Fruit fly (Drosophila melanogaster) whole organism, embryonic: ENCODE measurements around the gene Rpt6.

ENCODE experiments used
- B-H2 ChIP-seq: fragments of 200-800 bp; sonication (Bioruptor generic); optimal IDR thresholded peaks from 2 replicates; lab custom pipeline; 2018; ENCODE audit warnings: missing biosample characterization, mild to moderate bottlenecking, missing genetic modification characterization
- Blimp-1 ChIP-seq: fragments of 200-800 bp; sonication (Bioruptor generic); optimal IDR thresholded peaks from 3 replicates; lab custom pipeline; 2018; ENCODE audit warnings: missing biosample characterization, missing genetic modification characterization, mild to moderate bottlenecking, moderate library complexity, missing genetic modification reagents
- BtbVII ChIP-seq: fragments of 200-800 bp; sonication (Bioruptor generic); optimal IDR thresholded peaks from 3 replicates; lab custom pipeline; 2017; ENCODE audit warnings: missing biosample characterization, mild to moderate bottlenecking, missing genetic modification characterization
- Bteb2 ChIP-seq: fragments of 200-800 bp; sonication (Bioruptor generic); optimal IDR thresholded peaks from 2 replicates; lab custom pipeline; 2016; ENCODE audit warnings: missing biosample characterization, missing genetic modification characterization
- CG10274 ChIP-seq: fragments of 200-800 bp; sonication (Bioruptor generic); optimal IDR thresholded peaks from 3 replicates; lab custom pipeline; 2017; ENCODE audit warnings: missing biosample characterization, mild to moderate bottlenecking, missing genetic modification characterization
- CG10431 ChIP-seq: fragments of 200-800 bp; sonication (Bioruptor generic); optimal IDR thresholded peaks from 3 replicates; lab custom pipeline; 2018; ENCODE audit warnings: missing biosample characterization, mild to moderate bottlenecking, missing genetic modification characterization
- CG10462 ChIP-seq: fragments of 200-800 bp; sonication (Bioruptor generic); optimal IDR thresholded peaks from 2 replicates; lab custom pipeline; 2016; ENCODE audit warnings: missing biosample characterization, missing genetic modification characterization
- CG11085 ChIP-seq: fragments of 200-800 bp; sonication (Bioruptor generic); IDR thresholded peaks from 2 replicates; pipeline ENCODE4 v1.3.6; 2022; ENCODE audit warnings: missing biosample characterization, missing genetic modification characterization
- CG11723 ChIP-seq: fragments of 200-800 bp; sonication (Bioruptor generic); optimal IDR thresholded peaks from 2 replicates; lab custom pipeline; 2017; ENCODE audit warnings: missing biosample characterization, mild to moderate bottlenecking, missing genetic modification characterization
- CG13123 ChIP-seq: fragments of 200-800 bp; sonication (Bioruptor generic); optimal IDR thresholded peaks from 2 replicates; lab custom pipeline; 2016; ENCODE audit warnings: missing biosample characterization, missing genetic modification characterization
- CG13287 ChIP-seq: fragments of 200-800 bp; sonication (Bioruptor generic); IDR thresholded peaks from 2 replicates; pipeline ENCODE4 v1.3.6; 2022; ENCODE audit warnings: missing biosample characterization, missing genetic modification characterization; ENCODE audit not compliant: partially characterized antibody
- CG14965 ChIP-seq: fragments of 200-800 bp; sonication (Bioruptor generic); optimal IDR thresholded peaks from 2 replicates; lab custom pipeline; 2016; ENCODE audit warnings: missing biosample characterization, missing genetic modification characterization, borderline replicate concordance
- CG17568 ChIP-seq: fragments of 200-800 bp; sonication (Bioruptor generic); optimal IDR thresholded peaks from 2 replicates; lab custom pipeline; 2018; ENCODE audit warnings: missing biosample characterization, mild to moderate bottlenecking, missing genetic modification characterization, moderate library complexity
- CG32532 ChIP-seq: fragments of 200-800 bp; sonication (Bioruptor generic); IDR thresholded peaks from 2 replicates; pipeline ENCODE4 v1.3.6; 2022; ENCODE audit warnings: missing biosample characterization, missing genetic modification characterization
- CG33557 ChIP-seq: fragments of 200-800 bp; sonication (Bioruptor generic); optimal IDR thresholded peaks from 2 replicates; lab custom pipeline; 2019; ENCODE audit warnings: missing biosample characterization, mild to moderate bottlenecking, missing genetic modification characterization, moderate library complexity
- CG34224 ChIP-seq: fragments of 200-800 bp; sonication (Bioruptor generic); IDR thresholded peaks from 3 replicates; pipeline ENCODE4 v1.3.6; 2022; ENCODE audit warnings: missing biosample characterization, missing genetic modification characterization; ENCODE audit not compliant: partially characterized antibody
- CG6689 ChIP-seq: fragments of 200-800 bp; sonication (Bioruptor generic); IDR thresholded peaks from 2 replicates; pipeline ENCODE4 v1.3.6; 2022; ENCODE audit warnings: missing biosample characterization, missing genetic modification characterization
- CG6765 ChIP-seq: fragments of 200-800 bp; sonication (Bioruptor generic); optimal IDR thresholded peaks from 3 replicates; lab custom pipeline; 2017; ENCODE audit warnings: missing biosample characterization, mild to moderate bottlenecking, missing genetic modification characterization
- CG7556 ChIP-seq: fragments of 200-800 bp; sonication (Bioruptor generic); optimal IDR thresholded peaks from 2 replicates; lab custom pipeline; 2017; ENCODE audit warnings: missing biosample characterization, mild to moderate bottlenecking, missing genetic modification characterization
- CG8359 ChIP-seq: fragments of 200-800 bp; sonication (Bioruptor generic); optimal IDR thresholded peaks from 2 replicates; lab custom pipeline; 2017; ENCODE audit warnings: missing biosample characterization, mild to moderate bottlenecking, missing genetic modification characterization, borderline replicate concordance
- CG9215 ChIP-seq: fragments of 200-800 bp; sonication (Bioruptor generic); IDR thresholded peaks from 2 replicates; pipeline ENCODE4 v1.3.6; 2022; ENCODE audit warnings: missing biosample characterization, missing genetic modification characterization
- CkIIα-i1 ChIP-seq: fragments of 200-800 bp; sonication (Bioruptor generic); IDR thresholded peaks from 2 replicates; pipeline ENCODE4 v1.3.6; 2022; ENCODE audit warnings: missing biosample characterization, missing genetic modification characterization
- Dbx ChIP-seq: fragments of 200-800 bp; sonication (Bioruptor generic); IDR thresholded peaks from 3 replicates; pipeline ENCODE4 v1.3.6; 2022; ENCODE audit warnings: missing biosample characterization, missing genetic modification characterization
- Deaf1 ChIP-seq: fragments of 200-800 bp; optimal IDR thresholded peaks from 3 replicates; lab custom pipeline; 2019; ENCODE audit warnings: missing biosample characterization, mild to moderate bottlenecking, missing genetic modification characterization, moderate library complexity
- Dll ChIP-seq: fragments of 200-800 bp; sonication (Bioruptor generic); IDR thresholded peaks from 4 replicates; pipeline ENCODE4 v1.3.6; 2022; ENCODE audit warnings: missing biosample characterization, missing genetic modification characterization; ENCODE audit not compliant: partially characterized antibody
- Ets97D ChIP-seq: fragments of 200-800 bp; sonication (Bioruptor generic); optimal IDR thresholded peaks from 3 replicates; lab custom pipeline; 2016; ENCODE audit warnings: missing biosample characterization, missing genetic modification characterization
- Hr51 ChIP-seq, 2 experiments: fragments of 200-800 bp; sonication (Bioruptor generic); optimal IDR thresholded peaks; 2 replicates in 1 of 2; 3 replicates in 1 of 2; lab custom pipeline; 2016 to 2018; ENCODE audit warnings: missing biosample characterization in 2 of 2, missing genetic modification characterization in 2 of 2, mild to moderate bottlenecking in 1 of 2, moderate library complexity in 1 of 2
- Neu2 ChIP-seq: fragments of 200-800 bp; sonication (Bioruptor generic); optimal IDR thresholded peaks from 3 replicates; lab custom pipeline; 2016; ENCODE audit warnings: missing biosample characterization, missing genetic modification characterization, borderline replicate concordance
- Oaz ChIP-seq: fragments of 200-800 bp; sonication (Bioruptor generic); IDR thresholded peaks from 2 replicates; pipeline ENCODE4 v1.3.6; 2022; ENCODE audit warnings: missing biosample characterization, missing genetic modification characterization
- Opbp ChIP-seq: fragments of 200-800 bp; sonication (Bioruptor generic); IDR thresholded peaks from 3 replicates; pipeline ENCODE4 v1.3.6; 2022; ENCODE audit warnings: missing biosample characterization, missing genetic modification characterization; ENCODE audit not compliant: partially characterized antibody
- Pdp1 ChIP-seq, 2 experiments: fragments of 200-800 bp; sonication (Bioruptor generic); optimal IDR thresholded peaks; 3 replicates each; lab custom pipeline; 2016; ENCODE audit warnings: missing biosample characterization in 2 of 2, missing genetic modification characterization in 2 of 2, mild to moderate bottlenecking in 1 of 2, moderate library complexity in 1 of 2
- Sry-δ ChIP-seq: fragments of 200-800 bp; sonication (Bioruptor generic); optimal IDR thresholded peaks from 2 replicates; lab custom pipeline; 2016; ENCODE audit warnings: missing biosample characterization, missing genetic modification characterization
- Xbp1 ChIP-seq: fragments of 200-800 bp; sonication (Bioruptor generic); optimal IDR thresholded peaks from 3 replicates; lab custom pipeline; 2016; ENCODE audit warnings: missing biosample characterization, mild to moderate bottlenecking, missing genetic modification characterization
- bab2 ChIP-seq: fragments of 200-800 bp; sonication (Bioruptor generic); optimal IDR thresholded peaks from 2 replicates; lab custom pipeline; 2016; ENCODE audit warnings: missing biosample characterization, missing genetic modification characterization
- btn ChIP-seq: fragments of 200-800 bp; sonication (Bioruptor generic); optimal IDR thresholded peaks from 2 replicates; lab custom pipeline; 2016; ENCODE audit warnings: missing biosample characterization, missing genetic modification characterization
- caup ChIP-seq: fragments of 200-800 bp; sonication (Bioruptor generic); optimal IDR thresholded peaks from 3 replicates; lab custom pipeline; 2017; ENCODE audit warnings: missing biosample characterization, mild to moderate bottlenecking, missing genetic modification characterization, moderate library complexity; ENCODE audit not compliant: severe bottlenecking
- crp ChIP-seq, 2 experiments: fragments of 200-800 bp; sonication (Bioruptor generic); optimal IDR thresholded peaks; 2 replicates in 1 of 2; 3 replicates in 1 of 2; lab custom pipeline; 2017; ENCODE audit warnings: missing biosample characterization in 2 of 2, missing genetic modification characterization in 2 of 2, mild to moderate bottlenecking in 1 of 2, moderate library complexity in 1 of 2
- dmrt11E ChIP-seq: fragments of 200-800 bp; sonication (Bioruptor generic); optimal IDR thresholded peaks from 3 replicates; lab custom pipeline; 2018; ENCODE audit warnings: missing biosample characterization, mild to moderate bottlenecking, missing genetic modification characterization, moderate library complexity
- en ChIP-seq: fragments of 200-800 bp; sonication (Bioruptor generic); optimal IDR thresholded peaks from 2 replicates; lab custom pipeline; 2016; ENCODE audit warnings: missing biosample characterization, missing genetic modification characterization
- gcm ChIP-seq: fragments of 200-800 bp; sonication (Bioruptor generic); optimal IDR thresholded peaks from 2 replicates; lab custom pipeline; 2019; ENCODE audit warnings: missing biosample characterization, mild to moderate bottlenecking, missing genetic modification characterization, moderate library complexity
- lbe ChIP-seq: fragments of 200-800 bp; sonication (Bioruptor generic); optimal IDR thresholded peaks from 2 replicates; lab custom pipeline; 2016; ENCODE audit warnings: missing biosample characterization, mild to moderate bottlenecking, missing genetic modification characterization
- org-1 ChIP-seq: fragments of 200-800 bp; sonication (Bioruptor generic); optimal IDR thresholded peaks from 2 replicates; lab custom pipeline; 2017; ENCODE audit warnings: missing biosample characterization, missing genetic modification characterization
- pb ChIP-seq: fragments of 200-800 bp; sonication (Bioruptor generic); optimal IDR thresholded peaks from 3 replicates; lab custom pipeline; 2016; ENCODE audit warnings: missing biosample characterization, missing genetic modification characterization
- pita ChIP-seq: fragments of 200-800 bp; sonication (Bioruptor generic); optimal IDR thresholded peaks from 2 replicates; lab custom pipeline; 2017; ENCODE audit warnings: missing biosample characterization, mild to moderate bottlenecking, missing genetic modification characterization
- slbo ChIP-seq: fragments of 200-800 bp; sonication (Bioruptor generic); IDR thresholded peaks from 2 replicates; pipeline ENCODE4 v1.3.6; 2022; ENCODE audit warnings: missing biosample characterization, missing genetic modification characterization
- so ChIP-seq: fragments of 200-800 bp; sonication (Bioruptor generic); IDR thresholded peaks from 3 replicates; pipeline ENCODE4 v1.3.6; 2022; ENCODE audit warnings: missing biosample characterization, missing genetic modification characterization
- twi ChIP-seq: fragments of 200-800 bp; optimal IDR thresholded peaks from 2 replicates; lab custom pipeline; 2019; ENCODE audit warnings: missing biosample characterization, mild to moderate bottlenecking, missing genetic modification characterization, moderate library complexity

The Rpt6 gene

dm6 chrX:21339476-21339931 lies 23.7 kb downstream of the Rpt6 start, which contains the start of the genes tty and fliI (continued):
- TF ChIP-seq slbo (GFP tag; lab: Robert Waterston, UW) = peak; percentile 95
- peak; percentile 41 for TF ChIP-seq twi (tag; lab: Kevin White, UChicago)
- peak; percentile 23 for TF ChIP-seq gcm (GFP tag; lab: Kevin White, UChicago)
- peak; percentile 61 for TF ChIP-seq Sry-δ (GFP tag; lab: Kevin White, UChicago)
- peak; percentile 75 for TF ChIP-seq pb (GFP tag; lab: Kevin White, UChicago)
- TF ChIP-seq CG8359 (GFP tag; lab: Kevin White, UChicago) = peak; percentile 26
- TF ChIP-seq Ets97D (GFP tag; lab: Kevin White, UChicago) = peak; percentile 86
- no peak for TF ChIP-seq CG33557 (GFP tag; lab: Kevin White, UChicago)
- peak; percentile 85 to 89 for TF ChIP-seq Pdp1 (GFP tag; optimal IDR thresholded peaks at IDR 0.05; lab: Kevin White, UChicago)
- TF ChIP-seq bab2 (GFP tag; lab: Kevin White, UChicago) = peak; percentile 81
- TF ChIP-seq Hr51 (GFP tag; optimal IDR thresholded peaks at IDR 0.05; lab: Kevin White, UChicago) = peak; percentile 76 to 83
- TF ChIP-seq CG9215 (GFP tag; lab: Robert Waterston, UW) = peak; percentile 88
- TF ChIP-seq btn = peak; percentile 67
- peak in 1 of 2 experiments; percentile 56 for TF ChIP-seq crp (GFP tag; optimal IDR thresholded peaks at IDR 0.05; lab: Kevin White, UChicago)
- peak; percentile 20 for TF ChIP-seq BtbVII (GFP tag; lab: Kevin White, UChicago)

DNA sequence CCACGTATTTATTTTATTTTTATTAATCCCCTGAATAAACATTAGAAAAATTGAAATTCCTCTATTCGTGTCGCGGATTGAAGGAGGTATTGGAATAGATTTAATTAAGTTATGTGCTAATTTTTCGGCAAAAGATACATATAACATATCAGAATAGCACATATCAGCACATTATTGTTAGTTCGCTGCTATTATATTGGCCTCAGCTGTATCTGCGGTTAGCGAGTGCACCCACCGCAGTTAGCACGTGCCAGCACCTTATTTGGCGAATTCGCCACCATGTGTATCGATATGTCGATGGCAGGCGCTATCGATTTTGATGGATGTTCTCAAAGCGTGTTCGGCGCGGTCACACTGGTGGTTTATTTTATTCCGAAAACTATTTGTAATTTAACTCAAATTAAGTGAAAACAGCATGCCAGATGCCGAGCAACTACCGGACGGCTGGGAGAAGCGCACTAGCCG lies 29.2 kb downstream of the Rpt6 start, which contains the start of gene dod:
TSS of gene dod (plus strand) at position 323 of the 465 bp plus-strand sequence.
- TF ChIP-seq CG11723 (GFP tag; lab: Kevin White, UChicago) = no peak
- TF ChIP-seq Bteb2 (GFP tag; lab: Kevin White, UChicago) = peak; percentile 15
- TF ChIP-seq B-H2 (GFP tag; lab: Kevin White, UChicago) = peak; percentile 47
- TF ChIP-seq so = no peak
- TF ChIP-seq CG34224 (GFP tag; lab: Robert Waterston, UW) = peak; percentile 65; the same call in 2 of the 3 replicates
- peak; percentile 37 for TF ChIP-seq CG7556 (GFP tag; lab: Kevin White, UChicago)
- peak; percentile 19 for TF ChIP-seq Deaf1 (tag; lab: Kevin White, UChicago)
- TF ChIP-seq Dbx (GFP tag; lab: Robert Waterston, UW) = peak; percentile 82
- no peak for TF ChIP-seq Blimp-1 (GFP tag; lab: Kevin White, UChicago)
- TF ChIP-seq Xbp1 = peak; percentile 60
- TF ChIP-seq CG6689 = 0 out of 2 replicates have a peak, but pooled peaks have one; percentile 8
- peak; percentile 17 for TF ChIP-seq CG6765 (GFP tag; lab: Kevin White, UChicago)
- no peak for TF ChIP-seq Neu2
- no peak for TF ChIP-seq CG17568 (GFP tag; lab: Kevin White, UChicago)
- peak; percentile 65 for TF ChIP-seq Ets97D (GFP tag; lab: Kevin White, UChicago)
- TF ChIP-seq CG10274 = no peak
- peak; percentile 24 for TF ChIP-seq caup (GFP tag; lab: Kevin White, UChicago)
- TF ChIP-seq CkIIα-i1 (GFP tag; lab: Robert Waterston, UW) = no peak
- TF ChIP-seq pita (GFP tag; lab: Kevin White, UChicago) = peak; percentile 88
- no peak for TF ChIP-seq dmrt11E
- peak; percentile 81 for TF ChIP-seq Opbp (GFP tag; lab: Robert Waterston, UW)
- no peak for TF ChIP-seq Oaz
- peak; percentile 69 for TF ChIP-seq Dll
- peak; percentile 34; the same call in 1 of the 2 replicates for TF ChIP-seq CG11085 (GFP tag; lab: Robert Waterston, UW)
- TF ChIP-seq CG14965 (GFP tag; lab: Kevin White, UChicago) = no peak
- no peak for TF ChIP-seq en (GFP tag; lab: Kevin White, UChicago)
- TF ChIP-seq CG10431 (GFP tag; lab: Kevin White, UChicago) = no peak
- no peak for TF ChIP-seq CG10462 (GFP tag; lab: Kevin White, UChicago)
- TF ChIP-seq lbe (GFP tag; lab: Kevin White, UChicago) = no peak
- TF ChIP-seq CG32532 (GFP tag; lab: Robert Waterston, UW) = peak; percentile 69
- TF ChIP-seq CG13287 (GFP tag; lab: Robert Waterston, UW) = peak; percentile 86
- peak; percentile 25 for TF ChIP-seq org-1 (GFP tag; lab: Kevin White, UChicago)
- no peak for TF ChIP-seq CG13123 (GFP tag; lab: Kevin White, UChicago)
